Worm (Caenorhabditis elegans): ENCODE measurements around the gene B0001.3.

The B0001.3 gene

DNA sequence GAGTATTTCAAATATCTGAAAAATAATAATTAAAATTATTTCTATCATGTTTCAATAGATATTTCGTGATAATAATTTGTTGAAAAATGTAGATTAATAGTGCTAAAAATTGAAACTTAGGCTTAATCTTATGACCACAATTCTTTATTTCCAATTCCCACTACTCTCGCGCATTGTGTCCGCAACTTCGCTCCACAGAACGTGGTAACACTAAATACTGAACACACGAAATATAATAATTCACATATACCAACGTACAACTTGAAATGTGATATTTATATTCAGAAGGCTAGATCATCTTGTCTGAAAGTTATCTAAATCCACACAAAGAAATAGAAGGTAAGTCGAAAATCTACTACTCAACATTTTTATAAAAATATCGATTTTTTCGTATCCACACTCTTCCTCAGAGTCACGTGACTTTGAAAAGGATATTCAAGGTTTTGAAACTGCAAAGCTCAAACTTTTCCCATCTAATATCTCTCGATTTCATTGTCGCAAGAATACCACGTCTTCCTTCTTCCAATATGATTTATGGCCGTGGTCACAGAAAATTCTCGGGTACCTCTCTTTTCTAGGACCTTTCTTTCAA is 11.2 kb upstream of the B0001.3 start, which contains the start of gene eri-12 (continued):
- TF ChIP-seq ceh-28 (tag; optimal IDR thresholded peaks at IDR 0.05) (no peak), ceh-62 (tag; optimal IDR thresholded peaks at IDR 0.05) (no peak), nhr-28 (tag; optimal IDR thresholded peaks at IDR 0.05) (peak; percentile 21), mdl-1 (tag; optimal IDR thresholded peaks at IDR 0.05) (no peak), zag-1 (tag; optimal IDR thresholded peaks at IDR 0.05) (no peak), pha-4 (GFP tag; IDR thresholded peaks at IDR 0.05) (no peak), pha-4 (tag; optimal IDR thresholded peaks at IDR 0.05) (no peak), sdz-12 (GFP tag; optimal IDR thresholded peaks at IDR 0.05) (no peak), nhr-76 (tag; optimal IDR thresholded peaks at IDR 0.05) (no peak), php-3 (GFP tag; IDR thresholded peaks at IDR 0.05) (no peak)

ce11 chrIV:12154195-12154677 is 8.7 kb upstream of the B0001.3 start, which contains the start of gene B0001.7:
B0001.7 (minus strand) TSS chrIV:12154245.
- TF ChIP-seq nhr-25 (tag; optimal IDR thresholded peaks at IDR 0.05; ENCODE audit: borderline replicate concordance, insufficient read depth): no peak
- no peak for TF ChIP-seq ctbp-1 (GFP tag; IDR thresholded peaks at IDR 0.05)
- no peak for TF ChIP-seq nhr-10 (tag; optimal IDR thresholded peaks at IDR 0.05)
- no peak for TF ChIP-seq fkh-10 (GFP tag; optimal IDR thresholded peaks at IDR 0.05)
- TF ChIP-seq ztf-7 (tag; optimal IDR thresholded peaks at IDR 0.05): no peak

DNA sequence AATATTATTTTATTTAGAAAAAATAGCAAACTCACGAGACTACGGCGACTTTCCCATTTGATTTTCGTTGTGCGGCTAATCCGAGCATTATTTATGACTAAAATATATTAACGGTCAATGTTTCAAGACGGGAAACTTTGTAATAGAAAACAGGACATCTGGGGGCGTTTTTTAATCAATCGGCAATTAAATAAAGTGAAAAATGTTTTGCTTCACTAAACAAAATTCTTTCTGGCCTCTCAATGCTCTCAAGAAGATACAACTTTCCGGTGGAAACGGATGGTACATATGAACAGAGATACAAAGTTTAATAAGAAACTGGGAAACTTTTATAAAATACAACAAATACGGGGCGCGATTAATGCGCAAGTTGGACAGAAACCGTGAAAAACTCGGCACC is 5.3 kb upstream of the B0001.3 start, which contains the start of gene B0001.2:
TSS of gene B0001.2 (minus strand) at position 101 of the 400 bp plus-strand sequence.
- TF ChIP-seq aly-2 (tag; optimal IDR thresholded peaks at IDR 0.05): no peak
- TF ChIP-seq nhr-111 (GFP tag; optimal IDR thresholded peaks at IDR 0.05): no peak

DNA sequence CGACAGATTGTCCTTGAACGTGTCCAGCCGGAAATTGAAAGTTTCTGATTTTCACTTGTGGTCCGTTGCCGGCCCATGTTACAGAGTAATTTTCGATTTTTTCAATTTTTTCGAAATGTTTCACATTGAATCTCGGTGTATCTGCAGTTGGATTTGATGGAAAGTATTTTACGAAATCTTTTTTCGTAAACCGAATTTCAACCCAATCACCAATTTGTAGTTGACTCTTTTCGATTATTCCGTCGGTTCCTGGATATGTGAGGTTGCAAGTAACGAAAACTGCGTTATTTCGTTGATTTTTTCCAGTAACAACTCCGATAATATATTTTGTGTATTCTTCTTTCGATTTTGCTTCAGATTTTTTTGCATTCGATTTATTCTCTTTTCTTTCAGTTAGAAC is 4.1 kb upstream of the B0001.3 start:
- TF ChIP-seq unc-62 (GFP tag; optimal IDR thresholded peaks at IDR 0.05 in 1 of 2) (peak in 1 of 2 experiments; percentile 92), unc-62 (tag; optimal IDR thresholded peaks at IDR 0.05) (no peak), T26A8.4 (GFP tag; IDR thresholded peaks at IDR 0.05) (no peak)

- TF ChIP-seq ces-1 (GFP tag; optimal IDR thresholded peaks at IDR 0.05) (no peak), dpl-1 (GFP tag; optimal IDR thresholded peaks at IDR 0.05) (no peak), nhr-6 (tag; optimal IDR thresholded peaks at IDR 0.05) (no peak), pha-4 (GFP tag; IDR thresholded peaks at IDR 0.05) (no peak), pha-4 (tag; optimal IDR thresholded peaks at IDR 0.05) (no peak), snpc-1.2 (GFP tag; IDR thresholded peaks at IDR 0.05) (no peak), aha-1 (tag) (no peak), spr-1 (tag; optimal IDR thresholded peaks at IDR 0.05) (no peak), nhr-111 (GFP tag; optimal IDR thresholded peaks at IDR 0.05) (no peak), lir-3 (tag; optimal IDR thresholded peaks at IDR 0.05) (no peak), snpc-4 (tag; optimal IDR thresholded peaks at IDR 0.05) (no peak), nhr-77 (tag; optimal IDR thresholded peaks at IDR 0.05) (no peak), ceh-20 (GFP tag; IDR thresholded peaks at IDR 0.05) (no peak), Y105C5A.15 (GFP tag; IDR thresholded peaks at IDR 0.05) (no peak), pqm-1 (tag; optimal IDR thresholded peaks at IDR 0.05) (no peak), unc-130 (GFP tag; optimal IDR thresholded peaks at IDR 0.05) (no peak), attf-4 (tag; optimal IDR thresholded peaks at IDR 0.05) (no peak), hmg-1.1 (GFP tag; IDR thresholded peaks at IDR 0.05) (no peak)
Observed at ce11 chrIV:12143231-12143630, 2.3 kb downstream of the B0001.3 start, which contains the start of gene B0001.5. B0001.5 (minus strand) TSS chrIV:12143331.

All from whole organism, L4 larva.